Worm (Caenorhabditis elegans): ENCODE results near the gene W04D12.1.
A peak's percentile ranks its signal among the peaks of the same experiment; 100 is the strongest.

The W04D12.1 gene

DNA sequence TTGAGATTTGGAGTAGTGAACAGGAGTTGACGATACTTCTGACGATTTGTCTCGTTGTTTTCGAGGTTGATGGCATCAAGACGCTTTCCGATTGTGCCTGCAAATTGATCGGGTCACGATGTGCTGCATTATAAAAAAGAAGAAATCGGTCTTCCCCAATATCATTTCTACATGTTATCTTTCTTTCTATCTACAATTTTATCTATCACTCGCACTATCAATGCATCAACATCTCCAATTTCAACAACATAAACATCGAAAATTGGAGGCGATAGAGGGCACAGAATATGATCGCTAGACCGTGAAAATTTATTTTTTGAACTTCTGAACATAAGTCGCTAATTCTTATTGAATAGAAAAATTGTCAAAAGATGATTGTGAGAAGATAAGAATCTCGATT lies 39.0 kb downstream of the W04D12.1 start:
- TF ChIP-seq F23B12.7 (tag; optimal IDR thresholded peaks at IDR 0.05; ENCODE audit: insufficient read depth): no peak
- no peak for TF ChIP-seq let-607 (tag; optimal IDR thresholded peaks at IDR 0.05)
- no peak for TF ChIP-seq atf-7 (tag; optimal IDR thresholded peaks at IDR 0.05)

- TF ChIP-seq mes-4 (tag; optimal IDR thresholded peaks at IDR 0.05) (no peak), F52B5.7 (tag; optimal IDR thresholded peaks at IDR 0.05) (no peak), rpc-1 (optimal IDR thresholded peaks at IDR 0.05) (no peak), rpc-1 (tag; optimal IDR thresholded peaks at IDR 0.05) (no peak), Y56A3A.18 (GFP tag; IDR thresholded peaks at IDR 0.05) (peak; percentile 49; the same call in 1 of the 2 replicates), ceh-79 (tag; optimal IDR thresholded peaks at IDR 0.05) (no peak), lag-1 (GFP tag; IDR thresholded peaks at IDR 0.05) (no peak), ceh-27 (GFP tag; optimal IDR thresholded peaks at IDR 0.05) (peak; percentile 42), snpc-3.4 (tag; optimal IDR thresholded peaks at IDR 0.05) (peak; percentile 83), hsf-1 (GFP tag; IDR thresholded peaks at IDR 0.05) (peak; percentile 89), xnd-1 (tag; optimal IDR thresholded peaks at IDR 0.05) (peak; percentile 92), dpl-1 (GFP tag; optimal IDR thresholded peaks at IDR 0.05) (peak; percentile 86), K12H6.12 (tag; optimal IDR thresholded peaks at IDR 0.05) (no peak), ztf-26 (tag; optimal IDR thresholded peaks at IDR 0.05) (peak; percentile 25), F23B12.7 (tag; optimal IDR thresholded peaks at IDR 0.05; ENCODE audit: insufficient read depth) (no peak), athp-1 (tag; optimal IDR thresholded peaks at IDR 0.05) (peak; percentile 36), sdz-38 (tag; optimal IDR thresholded peaks at IDR 0.05) (no peak), ets-4 (GFP tag; optimal IDR thresholded peaks at IDR 0.05) (no peak), C06A6.2 (GFP tag; conservative IDR thresholded peaks at IDR 0.05) (no peak), snpc-4 (GFP tag; optimal IDR thresholded peaks at IDR 0.05) (no peak), snpc-4 (tag; optimal IDR thresholded peaks at IDR 0.05) (peak in 2 of 4 experiments; percentile 39 to 42), rcor-1 (GFP tag; IDR thresholded peaks at IDR 0.05) (peak; percentile 73), let-526 (GFP tag; IDR thresholded peaks at IDR 0.05) (no peak), attf-5 (GFP tag; optimal IDR thresholded peaks at IDR 0.05) (no peak), ccch-3 (GFP tag; optimal IDR thresholded peaks at IDR 0.05) (no peak), ceh-58 (GFP tag; IDR thresholded peaks at IDR 0.05) (no peak), ceh-100 (GFP tag; IDR thresholded peaks at IDR 0.05) (0 out of 2 replicates have a peak, but pooled peaks have one; percentile 23), lin-35 (GFP tag; optimal IDR thresholded peaks at IDR 0.05) (peak in 1 of 3 experiments; percentile 20), F22D6.2 (tag; optimal IDR thresholded peaks at IDR 0.05) (no peak), egl-18 (GFP tag; IDR thresholded peaks at IDR 0.05) (no peak), T07F8.4 (tag; optimal IDR thresholded peaks at IDR 0.05) (no peak), akir-1 (GFP tag; optimal IDR thresholded peaks at IDR 0.05) (no peak), sea-2 (GFP tag; IDR thresholded peaks at IDR 0.05) (no peak), nhr-80 (tag; optimal IDR thresholded peaks at IDR 0.05) (peak; percentile 36), F57A8.1 (GFP tag; optimal IDR thresholded peaks at IDR 0.05) (no peak), F10E7.11 (tag; optimal IDR thresholded peaks at IDR 0.05) (no peak), lir-1 (GFP tag; conservative IDR thresholded peaks at IDR 0.05) (no peak), aptf-2 (GFP tag; conservative IDR thresholded peaks at IDR 0.05) (peak; percentile 70), tbx-9 (tag; optimal IDR thresholded peaks at IDR 0.05; ENCODE audit: borderline replicate concordance) (no peak), ztf-28 (GFP tag; IDR thresholded peaks at IDR 0.05) (peak; percentile 50; the same call in 1 of the 2 replicates), ztf-25 (GFP tag; IDR thresholded peaks at IDR 0.05) (0 out of 2 replicates have a peak, but pooled peaks have one; percentile 54), F33H1.4 (GFP tag; IDR thresholded peaks at IDR 0.05) (peak; percentile 84), lin-54 (GFP tag; optimal IDR thresholded peaks at IDR 0.05) (peak; percentile 72), dpff-1 (tag; optimal IDR thresholded peaks at IDR 0.05) (no peak), atf-7 (tag; optimal IDR thresholded peaks at IDR 0.05) (no peak), die-1 (tag; optimal IDR thresholded peaks at IDR 0.05) (no peak)
These were observed 39.5 kb downstream of the W04D12.1 start, which contains the start of gene aldo-2 for ce11 chrIII:5876140-5876675. Gene aldo-2 (minus strand): TSS chrIII:5876625.
